Fruit fly (Drosophila melanogaster): Measurements from ENCODE around the gene CG3588.
A peak's percentile ranks its signal among the peaks of the same experiment; 100 is the strongest.

Gene CG3588

dm6 chrX:2919742-2920141 lies at the start of gene CG3588 (continued):
- TF ChIP-seq Vsx1 (GFP tag; optimal IDR thresholded peaks at IDR 0.05): peak; percentile 16
- peak; percentile 45; the same call in 1 of the 2 replicates for TF ChIP-seq CG8765 (GFP tag; IDR thresholded peaks at IDR 0.05)
- peak; percentile 42; the same call in 1 of the 2 replicates for TF ChIP-seq peb (GFP tag; IDR thresholded peaks at IDR 0.05)
- peak; percentile 68 for TF ChIP-seq CG17385 (GFP tag; optimal IDR thresholded peaks at IDR 0.05)
- TF ChIP-seq ems (GFP tag; optimal IDR thresholded peaks at IDR 0.05): peak; percentile 67
- TF ChIP-seq CG18262 (tag; optimal IDR thresholded peaks at IDR 0.05): peak; percentile 34
- TF ChIP-seq CG2875 (GFP tag; optimal IDR thresholded peaks at IDR 0.05): no peak
- peak; percentile 83 for TF ChIP-seq lab (GFP tag; optimal IDR thresholded peaks at IDR 0.05)
- TF ChIP-seq CG18764 (GFP tag; optimal IDR thresholded peaks at IDR 0.05): peak; percentile 18
- TF ChIP-seq crc (GFP tag; optimal IDR thresholded peaks at IDR 0.05): no peak
- peak; percentile 58 for TF ChIP-seq Myb (GFP tag; optimal IDR thresholded peaks at IDR 0.05)
- peak; percentile 44 for TF ChIP-seq CG5245 (GFP tag; optimal IDR thresholded peaks at IDR 0.05)
- peak; percentile 67 for TF ChIP-seq danr (GFP tag; IDR thresholded peaks at IDR 0.05)
- peak; percentile 37; the same call in 1 of the 2 replicates for TF ChIP-seq CG4404 (GFP tag; IDR thresholded peaks at IDR 0.05)
- no peak for TF ChIP-seq dan (GFP tag; IDR thresholded peaks at IDR 0.05)
- no peak for TF ChIP-seq luna (GFP tag; optimal IDR thresholded peaks at IDR 0.05)
- no peak for TF ChIP-seq TFAM (GFP tag; optimal IDR thresholded peaks at IDR 0.05)
- TF ChIP-seq sd (tag; optimal IDR thresholded peaks at IDR 0.05): peak; percentile 45
- no peak for TF ChIP-seq lola (GFP tag; optimal IDR thresholded peaks at IDR 0.05)
- TF ChIP-seq CG11723 (GFP tag; optimal IDR thresholded peaks at IDR 0.05): no peak
- no peak for TF ChIP-seq CG6654 (GFP tag; optimal IDR thresholded peaks at IDR 0.05)
- TF ChIP-seq fu2 (GFP tag; optimal IDR thresholded peaks at IDR 0.05): peak; percentile 66
- peak; percentile 21 for TF ChIP-seq MTF-1 (GFP tag; optimal IDR thresholded peaks at IDR 0.05; ENCODE audit: borderline replicate concordance)
- peak; percentile 68 for TF ChIP-seq Chrac-16 (GFP tag; optimal IDR thresholded peaks at IDR 0.05)
- TF ChIP-seq prd (optimal IDR thresholded peaks at IDR 0.05): no peak
- TF ChIP-seq prd (GFP tag; IDR thresholded peaks at IDR 0.05): peak; percentile 75
- TF ChIP-seq HLH54F (GFP tag; optimal IDR thresholded peaks at IDR 0.05): peak; percentile 74

- TF ChIP-seq CG13424 (tag; optimal IDR thresholded peaks at IDR 0.05): no peak
- no peak for TF ChIP-seq CG11247 (GFP tag; IDR thresholded peaks at IDR 0.05)
- TF ChIP-seq dati (GFP tag; IDR thresholded peaks at IDR 0.05): no peak
- TF ChIP-seq CG18764 (GFP tag; optimal IDR thresholded peaks at IDR 0.05): no peak
- TF ChIP-seq sc (optimal IDR thresholded peaks at IDR 0.05): no peak
- no peak for TF ChIP-seq sc (GFP tag; optimal IDR thresholded peaks at IDR 0.05)
- TF ChIP-seq CG31388 (GFP tag; optimal IDR thresholded peaks at IDR 0.05): no peak
- TF ChIP-seq Elba2 (GFP tag; optimal IDR thresholded peaks at IDR 0.05): no peak
- no peak for TF ChIP-seq CG17361 (GFP tag; IDR thresholded peaks at IDR 0.05)
- TF ChIP-seq D (optimal IDR thresholded peaks at IDR 0.05): no peak
- TF ChIP-seq D (GFP tag; optimal IDR thresholded peaks at IDR 0.05): no peak
- no peak for TF ChIP-seq yki (optimal IDR thresholded peaks at IDR 0.05)
- TF ChIP-seq CG14965 (GFP tag; optimal IDR thresholded peaks at IDR 0.05; ENCODE audit: borderline replicate concordance): no peak
- TF ChIP-seq CG14014 (GFP tag; IDR thresholded peaks at IDR 0.05): no peak
- no peak for TF ChIP-seq CG5245 (GFP tag; optimal IDR thresholded peaks at IDR 0.05)
- TF ChIP-seq CG12391 (tag; optimal IDR thresholded peaks at IDR 0.05): no peak
- no peak for TF ChIP-seq gsb (GFP tag; IDR thresholded peaks at IDR 0.05)
- TF ChIP-seq Optix (GFP tag; IDR thresholded peaks at IDR 0.05): no peak
Measured at dm6 chrX:2872753-2873152, 46.8 kb upstream of the CG3588 start, which contains the start of gene CG14416. CG14416 (minus strand) TSS chrX:2872853.
